Worm (Caenorhabditis elegans): ENCODE results near the gene K10G4.3.

DNA sequence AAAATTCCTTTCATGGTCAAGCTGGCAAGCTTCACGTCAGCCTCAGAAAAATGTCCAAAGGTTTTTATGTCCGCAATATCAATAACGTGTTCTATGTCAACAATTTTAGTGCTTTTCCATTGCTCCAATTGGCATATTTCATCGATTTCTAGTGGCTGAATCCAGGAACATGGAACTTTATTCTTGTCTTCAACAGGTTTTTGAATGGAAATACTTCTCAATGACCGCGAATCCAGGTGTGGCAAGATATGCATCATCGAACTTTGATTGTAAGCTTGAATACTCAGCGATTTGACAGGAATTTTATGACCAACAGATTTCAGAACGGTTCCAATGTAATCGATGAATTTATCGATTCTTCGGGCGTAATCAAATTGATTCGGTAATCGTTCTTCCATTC, 33.9 kb upstream of the K10G4.3 start:
- TF ChIP-seq ceh-82 (tag; optimal IDR thresholded peaks at IDR 0.05) (no peak), nhr-25 (tag; optimal IDR thresholded peaks at IDR 0.05) (no peak), pha-4 (tag; optimal IDR thresholded peaks at IDR 0.05) (no peak), nhr-23 (tag; optimal IDR thresholded peaks at IDR 0.05) (no peak), unc-39 (tag; optimal IDR thresholded peaks at IDR 0.05) (no peak), nhr-237 (tag; optimal IDR thresholded peaks at IDR 0.05) (no peak), ama-1 (optimal IDR thresholded peaks at IDR 0.05) (no peak), aly-2 (tag; optimal IDR thresholded peaks at IDR 0.05) (no peak), nhr-28 (tag; optimal IDR thresholded peaks at IDR 0.05) (no peak), ztf-11 (tag; optimal IDR thresholded peaks at IDR 0.05) (no peak), snpc-4 (tag; optimal IDR thresholded peaks at IDR 0.05) (no peak), daf-12 (tag; optimal IDR thresholded peaks at IDR 0.05) (no peak)
